Worm (Caenorhabditis elegans) whole organism, L3 larva: Measurements from ENCODE around the gene Y66D12A.24.

ENCODE experiments used
- R02D3.7 ChIP-seq: fragments of 150-350 bp; optimal IDR thresholded peaks from 2 replicates; lab custom pipeline; 2014; ENCODE audit warnings: missing biosample characterization, missing genetic modification characterization
- aly-2 ChIP-seq: fragments of 150-350 bp; optimal IDR thresholded peaks from 2 replicates; lab custom pipeline; 2014; ENCODE audit warnings: missing biosample characterization, missing genetic modification characterization
- ceh-28 ChIP-seq: fragments of 150-350 bp; optimal IDR thresholded peaks from 2 replicates; lab custom pipeline; 2014; ENCODE audit warnings: missing biosample characterization, missing genetic modification reagents, missing genetic modification characterization
- ceh-82 ChIP-seq: fragments of 150-350 bp; optimal IDR thresholded peaks from 2 replicates; lab custom pipeline; 2014; ENCODE audit warnings: missing biosample characterization, missing genetic modification characterization
- ceh-9 ChIP-seq: sonication (generic microtip); optimal IDR thresholded peaks from 2 replicates; lab custom pipeline; 2018; ENCODE audit warnings: missing biosample characterization, missing genetic modification characterization
- daf-12 ChIP-seq: fragments of 150-350 bp; optimal IDR thresholded peaks from 2 replicates; lab custom pipeline; 2014; ENCODE audit warnings: missing biosample characterization, missing genetic modification reagents, missing genetic modification characterization
- egl-5 ChIP-seq: fragments of 150-350 bp; optimal IDR thresholded peaks from 2 replicates; lab custom pipeline; 2017; ENCODE audit warnings: missing biosample characterization, missing genetic modification reagents, missing genetic modification characterization, inconsistent platforms
- elt-1 ChIP-seq: fragments of 150-350 bp; optimal IDR thresholded peaks from 2 replicates; lab custom pipeline; 2014; ENCODE audit warnings: missing biosample characterization, missing genetic modification characterization
- elt-2 ChIP-seq: sonication (generic microtip); optimal IDR thresholded peaks from 2 replicates; lab custom pipeline; 2016; ENCODE audit warnings: missing genetic modification reagents, mild to moderate bottlenecking, missing genetic modification characterization, missing compliant biosample characterization
- eor-1 ChIP-seq, 2 experiments: fragments of 150-350 bp; optimal IDR thresholded peaks; 2 replicates each; lab custom pipeline; 2014 to 2018; ENCODE audit warnings: missing biosample characterization in 2 of 2, missing genetic modification characterization in 2 of 2
- fkh-2 ChIP-seq: fragments of 150-350 bp; optimal IDR thresholded peaks from 2 replicates; lab custom pipeline; 2014; ENCODE audit warnings: missing biosample characterization, missing genetic modification reagents, missing genetic modification characterization
- fos-1 ChIP-seq: fragments of 150-350 bp; optimal IDR thresholded peaks from 2 replicates; lab custom pipeline; 2014; ENCODE audit warnings: missing biosample characterization, missing genetic modification characterization
- jun-1 ChIP-seq: fragments of 150-350 bp; optimal IDR thresholded peaks from 2 replicates; lab custom pipeline; 2014; ENCODE audit warnings: missing biosample characterization, missing genetic modification reagents, missing genetic modification characterization
- lin-39 ChIP-seq: fragments of 150-350 bp; optimal IDR thresholded peaks from 2 replicates; lab custom pipeline; 2018; ENCODE audit warnings: missing biosample characterization, missing genetic modification reagents, missing genetic modification characterization
- lsy-12 ChIP-seq: sonication (generic microtip); optimal IDR thresholded peaks from 2 replicates; lab custom pipeline; 2016; ENCODE audit warnings: mild to moderate bottlenecking, missing genetic modification characterization, missing compliant biosample characterization
- mdl-1 ChIP-seq: fragments of 150-350 bp; optimal IDR thresholded peaks from 2 replicates; lab custom pipeline; 2014; ENCODE audit warnings: missing biosample characterization, missing genetic modification characterization
- nfya-1 ChIP-seq: sonication (generic microtip); optimal IDR thresholded peaks from 2 replicates; lab custom pipeline; 2017; ENCODE audit warnings: missing genetic modification characterization, mild to moderate bottlenecking, missing compliant biosample characterization, antibody characterized with exemption, moderate library complexity; ENCODE audit not compliant: insufficient read depth
- nhr-12 ChIP-seq: fragments of 150-350 bp; optimal IDR thresholded peaks from 2 replicates; lab custom pipeline; 2014; ENCODE audit warnings: missing biosample characterization, missing genetic modification characterization
- nhr-23 ChIP-seq: fragments of 150-350 bp; optimal IDR thresholded peaks from 2 replicates; lab custom pipeline; 2014; ENCODE audit warnings: missing biosample characterization, missing genetic modification reagents, missing genetic modification characterization
- nhr-237 ChIP-seq: fragments of 150-350 bp; optimal IDR thresholded peaks from 2 replicates; lab custom pipeline; 2014; ENCODE audit warnings: missing biosample characterization, missing genetic modification characterization
- nhr-43 ChIP-seq: sonication (generic microtip); optimal IDR thresholded peaks from 2 replicates; lab custom pipeline; 2016; ENCODE audit warnings: mild to moderate bottlenecking, missing genetic modification characterization, missing compliant biosample characterization; ENCODE audit not compliant: poor library complexity, severe bottlenecking
- nhr-67 ChIP-seq: fragments of 150-350 bp; optimal IDR thresholded peaks from 2 replicates; lab custom pipeline; 2014; ENCODE audit warnings: missing biosample characterization, missing genetic modification characterization
- nhr-76 ChIP-seq: fragments of 150-350 bp; sonication (generic microtip); optimal IDR thresholded peaks from 5 replicates; lab custom pipeline; 2014; ENCODE audit warnings: missing biosample characterization, missing genetic modification characterization
- nhr-77 ChIP-seq: fragments of 150-350 bp; optimal IDR thresholded peaks from 2 replicates; lab custom pipeline; 2014; ENCODE audit warnings: missing biosample characterization, missing genetic modification characterization
- pha-4 ChIP-seq: fragments of 150-350 bp; optimal IDR thresholded peaks from 2 replicates; lab custom pipeline; 2014; ENCODE audit warnings: missing biosample characterization, missing genetic modification reagents, missing genetic modification characterization
- pqm-1 ChIP-seq: fragments of 150-350 bp; optimal IDR thresholded peaks from 2 replicates; lab custom pipeline; 2017; ENCODE audit warnings: missing biosample characterization, missing genetic modification characterization, inconsistent platforms
- sea-2 ChIP-seq: fragments of 150-350 bp; sonication (generic microtip); optimal IDR thresholded peaks from 4 replicates; lab custom pipeline; 2014; ENCODE audit warnings: missing biosample characterization, missing genetic modification reagents, missing genetic modification characterization
- snpc-4 ChIP-seq: fragments of 150-350 bp; optimal IDR thresholded peaks from 2 replicates; lab custom pipeline; 2014; ENCODE audit warnings: missing biosample characterization, missing genetic modification characterization
- tbx-2 ChIP-seq: sonication (generic microtip); optimal IDR thresholded peaks from 2 replicates; lab custom pipeline; 2016; ENCODE audit warnings: mild to moderate bottlenecking, missing genetic modification characterization, missing compliant biosample characterization
- unc-39 ChIP-seq: sonication (generic microtip); optimal IDR thresholded peaks from 4 replicates; lab custom pipeline; 2017; ENCODE audit warnings: missing biosample characterization, missing genetic modification characterization
- zag-1 ChIP-seq: fragments of 150-350 bp; optimal IDR thresholded peaks from 2 replicates; lab custom pipeline; 2014; ENCODE audit warnings: missing biosample characterization, missing genetic modification characterization
- ztf-4 ChIP-seq: fragments of 150-350 bp; optimal IDR thresholded peaks from 2 replicates; lab custom pipeline; 2014; ENCODE audit warnings: missing biosample characterization, missing genetic modification characterization

Gene Y66D12A.24

ce11 chrIII:11470311-11470858 is 26.3 kb upstream of the Y66D12A.24 start, which contains the start of gene bed-2:
bed-2 (minus strand) TSS chrIII:11470808.
- TF ChIP-seq nfya-1 (peak; percentile 91), ztf-4 (no peak), egl-5 (tag; lab: Kevin White, UChicago) (no peak), aly-2 (tag; lab: Kevin White, UChicago) (no peak), pha-4 (no peak)
- TF ChIP-seq, all 47 proteins: peak for 1

- no peak for TF ChIP-seq ceh-9 (tag; lab: Kevin White, UChicago)
- TF ChIP-seq nhr-12 (tag; lab: Kevin White, UChicago), result no peak
- no peak for TF ChIP-seq eor-1 (tag; optimal IDR thresholded peaks at IDR 0.05; lab: Kevin White, UChicago)
- no peak for TF ChIP-seq nfya-1
- TF ChIP-seq egl-5 (tag; lab: Kevin White, UChicago), result no peak
Measured at ce11 chrIII:11471336-11471735, 25.3 kb upstream of the Y66D12A.24 start.

ce11 chrIII:11472861-11473260 is 23.8 kb upstream of the Y66D12A.24 start:
- TF ChIP-seq pqm-1, result no peak
- no peak for TF ChIP-seq ceh-28 (tag; lab: Kevin White, UChicago)
- no peak for TF ChIP-seq nhr-76 (tag; lab: Kevin White, UChicago)
- TF ChIP-seq nhr-237 (tag; lab: Kevin White, UChicago), result no peak
- no peak for TF ChIP-seq ceh-82 (tag; lab: Kevin White, UChicago)
- no peak for TF ChIP-seq elt-1 (tag; lab: Kevin White, UChicago)
- TF ChIP-seq zag-1 (tag; lab: Kevin White, UChicago), result no peak

- TF ChIP-seq tbx-2 (tag; lab: Kevin White, UChicago) (no peak), fkh-2 (no peak), nhr-43 (tag; lab: Kevin White, UChicago) (no peak), ztf-4 (no peak), nfya-1 (no peak), mdl-1 (tag; lab: Kevin White, UChicago) (no peak), nhr-23 (tag; lab: Kevin White, UChicago) (no peak), fos-1 (no peak), nhr-77 (tag; lab: Kevin White, UChicago) (no peak), ceh-82 (tag; lab: Kevin White, UChicago) (no peak), sea-2 (GFP tag; lab: Kevin White, UChicago) (no peak), jun-1 (tag; lab: Kevin White, UChicago) (no peak), lsy-12 (tag; lab: Kevin White, UChicago) (no peak)
- TF ChIP-seq, all 47 proteins: peak for 0
Measured at ce11 chrIII:11474674-11475306, 21.9 kb upstream of the Y66D12A.24 start.

ce11 chrIII:11477307-11477706 is 19.4 kb upstream of the Y66D12A.24 start:
- TF ChIP-seq nhr-12 (tag; lab: Kevin White, UChicago) (no peak), aly-2 (tag; lab: Kevin White, UChicago) (no peak), snpc-4 (tag; lab: Kevin White, UChicago) (no peak), elt-2 (tag; lab: Kevin White, UChicago) (no peak), lin-39 (no peak), daf-12 (tag; lab: Kevin White, UChicago) (no peak), nhr-67 (no peak), nhr-76 (tag; lab: Kevin White, UChicago) (no peak), lsy-12 (tag; lab: Kevin White, UChicago) (no peak), ceh-82 (tag; lab: Kevin White, UChicago) (no peak), pqm-1 (no peak), sea-2 (GFP tag; lab: Kevin White, UChicago) (no peak), R02D3.7 (tag; lab: Kevin White, UChicago) (no peak), jun-1 (tag; lab: Kevin White, UChicago) (no peak), unc-39 (tag; lab: Kevin White, UChicago) (no peak), fkh-2 (no peak), pha-4 (no peak), nhr-23 (tag; lab: Kevin White, UChicago) (no peak), nfya-1 (no peak)
